Worm (Caenorhabditis elegans): Measurements from ENCODE around the gene nlp-79.

The nlp-79 gene

DNA sequence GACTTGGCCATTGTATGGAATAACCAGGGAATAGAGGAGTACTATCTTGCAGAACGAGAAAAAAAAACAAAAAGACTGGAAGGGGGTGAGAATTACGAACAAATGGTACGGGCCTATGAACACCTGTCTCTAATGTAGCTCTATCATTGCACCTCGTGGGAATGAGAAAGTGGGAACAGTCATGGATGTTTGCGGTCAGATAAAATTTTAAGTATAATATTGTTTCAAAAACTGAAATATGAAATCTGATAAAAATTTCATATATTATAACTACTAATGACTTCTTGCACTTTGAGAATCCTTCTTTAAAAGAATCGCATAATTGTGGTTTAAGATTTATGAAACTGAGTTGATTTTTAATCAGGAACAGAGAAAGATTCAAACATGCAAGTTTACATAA is 43.9 kb downstream of the nlp-79 start, which contains the start of gene F58D2.5:
F58D2.5 (minus strand) TSS at position 101 of the 400 bp plus-strand sequence.
- TF ChIP-seq nhr-11 (tag; optimal IDR thresholded peaks at IDR 0.05) (no peak), lin-15B (tag; optimal IDR thresholded peaks at IDR 0.05) (no peak), nhr-76 (tag; optimal IDR thresholded peaks at IDR 0.05) (no peak), lsy-12 (tag; optimal IDR thresholded peaks at IDR 0.05) (no peak), ceh-82 (tag; optimal IDR thresholded peaks at IDR 0.05) (no peak), eor-1 (tag; optimal IDR thresholded peaks at IDR 0.05) (no peak), ceh-28 (tag; optimal IDR thresholded peaks at IDR 0.05) (no peak), nhr-67 (tag; optimal IDR thresholded peaks at IDR 0.05) (no peak), fos-1 (tag; optimal IDR thresholded peaks at IDR 0.05) (no peak), nhr-77 (tag; optimal IDR thresholded peaks at IDR 0.05) (no peak), lin-39 (tag; optimal IDR thresholded peaks at IDR 0.05) (no peak), nhr-43 (tag; optimal IDR thresholded peaks at IDR 0.05; ENCODE audit: poor library complexity, severe bottlenecking) (no peak), fkh-10 (GFP tag; optimal IDR thresholded peaks at IDR 0.05) (no peak)

DNA sequence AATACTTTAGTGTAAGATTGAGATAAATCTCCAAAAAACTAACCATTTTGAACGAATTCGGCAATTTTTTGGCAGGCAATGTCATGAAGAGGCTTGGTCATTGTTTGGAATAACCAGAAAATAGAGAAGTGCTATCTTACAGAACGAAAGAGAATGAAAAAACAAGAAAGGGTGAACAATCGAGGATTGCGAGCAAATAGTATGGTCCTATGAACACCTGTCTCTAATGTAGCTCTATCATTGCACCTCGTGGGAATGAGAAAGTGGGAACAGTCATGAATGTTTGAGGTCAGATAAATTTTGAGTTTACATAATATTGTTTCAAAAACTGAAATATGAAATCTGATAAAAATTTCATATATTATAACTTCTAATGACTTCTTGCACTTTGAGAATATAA is 47.9 kb downstream of the nlp-79 start, which contains the start of gene C48D1.1:
C48D1.1 (minus strand) TSS at position 101 of the 400 bp plus-strand sequence.
- TF ChIP-seq nhr-77 (tag; optimal IDR thresholded peaks at IDR 0.05) (no peak), sea-2 (GFP tag; optimal IDR thresholded peaks at IDR 0.05) (no peak), ZK546.5 (tag; optimal IDR thresholded peaks at IDR 0.05) (no peak), ztf-4 (tag; optimal IDR thresholded peaks at IDR 0.05) (no peak), R02D3.7 (tag; optimal IDR thresholded peaks at IDR 0.05) (no peak), jun-1 (tag; optimal IDR thresholded peaks at IDR 0.05) (no peak), mdl-1 (tag; optimal IDR thresholded peaks at IDR 0.05) (no peak), egl-5 (tag; optimal IDR thresholded peaks at IDR 0.05) (no peak), aly-2 (tag; optimal IDR thresholded peaks at IDR 0.05) (no peak), lin-15B (tag; optimal IDR thresholded peaks at IDR 0.05) (no peak)
